Fruit fly (Drosophila melanogaster): ENCODE data around the gene CG33928.

The CG33928 gene

dm6 chr2L:17450505-17451415, 14.4 kb upstream of the CG33928 start (continued):
- TF ChIP-seq Hmr (GFP tag; optimal IDR thresholded peaks at IDR 0.05) = peak; percentile 74
- TF ChIP-seq CG13123 (GFP tag; optimal IDR thresholded peaks at IDR 0.05) = peak; percentile 10
- no peak for TF ChIP-seq tll (GFP tag; optimal IDR thresholded peaks at IDR 0.05)
- peak; percentile 60 for TF ChIP-seq NfI (GFP tag; optimal IDR thresholded peaks at IDR 0.05)
- TF ChIP-seq CG6689 (GFP tag; IDR thresholded peaks at IDR 0.05) = no peak
- TF ChIP-seq CG7839 (tag; optimal IDR thresholded peaks at IDR 0.05) = peak; percentile 75
- peak; percentile 75 for TF ChIP-seq CG15269 (tag; optimal IDR thresholded peaks at IDR 0.05)
- TF ChIP-seq grau (tag; optimal IDR thresholded peaks at IDR 0.05) = peak; percentile 66
- peak; percentile 28 for TF ChIP-seq CG9437 (GFP tag; optimal IDR thresholded peaks at IDR 0.05)
- no peak for TF ChIP-seq CG4360 (GFP tag; IDR thresholded peaks at IDR 0.05)
- no peak for TF ChIP-seq CG15073 (GFP tag; optimal IDR thresholded peaks at IDR 0.05)
- no peak for TF ChIP-seq cad (GFP tag; optimal IDR thresholded peaks at IDR 0.05)
- no peak for TF ChIP-seq CG1647 (GFP tag; optimal IDR thresholded peaks at IDR 0.05)
- TF ChIP-seq bab2 (GFP tag; optimal IDR thresholded peaks at IDR 0.05) = peak; percentile 40
- TF ChIP-seq Ada2b (GFP tag; IDR thresholded peaks at IDR 0.05) = peak; percentile 49
- TF ChIP-seq sisA (GFP tag; IDR thresholded peaks at IDR 0.05) = no peak
- no peak for TF ChIP-seq CG4328 (GFP tag; optimal IDR thresholded peaks at IDR 0.05)
- TF ChIP-seq Mrtf (GFP tag; IDR thresholded peaks at IDR 0.05) = no peak
- peak; percentile 51 for TF ChIP-seq CG18011 (GFP tag; optimal IDR thresholded peaks at IDR 0.05)
- peak; percentile 44 for TF ChIP-seq az2 (GFP tag; optimal IDR thresholded peaks at IDR 0.05)
- peak; percentile 2 for TF ChIP-seq Sry-δ (GFP tag; optimal IDR thresholded peaks at IDR 0.05)
- 0 out of 2 replicates have a peak, but pooled peaks have one; percentile 36 for TF ChIP-seq CG11696 (GFP tag; IDR thresholded peaks at IDR 0.05)
- TF ChIP-seq sima (GFP tag; optimal IDR thresholded peaks at IDR 0.05) = no peak
- no peak for TF ChIP-seq usp (GFP tag; optimal IDR thresholded peaks at IDR 0.05)
- TF ChIP-seq Pdp1 (GFP tag; optimal IDR thresholded peaks at IDR 0.05) = peak; percentile 9 to 53
- peak; percentile 48; the same call in 1 of the 2 replicates for TF ChIP-seq Xrp1 (GFP tag; IDR thresholded peaks at IDR 0.05)
- peak; percentile 20 for TF ChIP-seq Nf-YB (GFP tag; optimal IDR thresholded peaks at IDR 0.05)
- TF ChIP-seq ro (GFP tag; IDR thresholded peaks at IDR 0.05) = no peak
- no peak for TF ChIP-seq pros (GFP tag; optimal IDR thresholded peaks at IDR 0.05)
- TF ChIP-seq slp2 (GFP tag; optimal IDR thresholded peaks at IDR 0.05) = peak; percentile 5
- TF ChIP-seq CG17612 (GFP tag; IDR thresholded peaks at IDR 0.05) = no peak
- no peak for TF ChIP-seq Lhr (GFP tag; optimal IDR thresholded peaks at IDR 0.05)
- TF ChIP-seq eve (GFP tag; optimal IDR thresholded peaks at IDR 0.05) = peak in 1 of 2 experiments; percentile 74
- peak; percentile 27 for TF ChIP-seq Antp (GFP tag; optimal IDR thresholded peaks at IDR 0.05)
- no peak for TF ChIP-seq gcm (GFP tag; optimal IDR thresholded peaks at IDR 0.05)
- no peak for TF ChIP-seq CG6654 (GFP tag; optimal IDR thresholded peaks at IDR 0.05)
- TF ChIP-seq CG1024 (GFP tag; IDR thresholded peaks at IDR 0.05) = no peak
- no peak for TF ChIP-seq Tbp (GFP tag; optimal IDR thresholded peaks at IDR 0.05)
- TF ChIP-seq eyg (GFP tag; optimal IDR thresholded peaks at IDR 0.05) = peak; percentile 32
- peak; percentile 2 for TF ChIP-seq gcm2 (GFP tag; optimal IDR thresholded peaks at IDR 0.05)
- TF ChIP-seq CG11247 (GFP tag; IDR thresholded peaks at IDR 0.05) = no peak; the same call in 1 of the 2 replicates
- TF ChIP-seq CG16863 (GFP tag; optimal IDR thresholded peaks at IDR 0.05) = no peak
- TF ChIP-seq CG33213 (GFP tag; optimal IDR thresholded peaks at IDR 0.05) = no peak
- peak; percentile 34 for TF ChIP-seq Oaz (GFP tag; IDR thresholded peaks at IDR 0.05)
- no peak for TF ChIP-seq bigmax (GFP tag; optimal IDR thresholded peaks at IDR 0.05)
- TF ChIP-seq CG16779 (GFP tag; IDR thresholded peaks at IDR 0.05) = 0 out of 2 replicates have a peak, but pooled peaks have one; percentile 30
- no peak for TF ChIP-seq CG2199 (GFP tag; IDR thresholded peaks at IDR 0.05)
- TF ChIP-seq inv (GFP tag; IDR thresholded peaks at IDR 0.05; ENCODE audit: partially characterized antibody) = no peak
